Worm (Caenorhabditis elegans): ENCODE data around the gene F13E9.9.

DNA sequence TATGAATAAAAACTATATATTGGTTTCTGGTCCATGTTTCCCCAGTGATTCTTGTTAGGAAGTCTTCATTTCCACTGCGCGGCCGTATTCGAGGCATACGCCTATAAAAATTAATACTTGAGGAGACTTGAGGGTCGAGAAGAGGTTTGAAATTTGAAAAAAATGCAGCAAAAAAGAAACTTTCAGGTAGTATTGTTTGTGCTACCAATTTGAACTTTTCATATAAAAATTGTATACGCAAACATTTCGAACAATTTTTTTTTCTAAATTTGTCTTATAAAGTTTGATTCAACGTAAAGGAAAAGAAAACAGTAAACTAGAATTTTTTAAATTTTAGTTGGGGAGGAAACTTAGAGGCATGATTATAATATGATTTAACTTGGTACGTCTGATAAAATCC, 47.2 kb downstream of the F13E9.9 start, which contains the start of gene T11G6.4:
- TF ChIP-seq rec-8 (tag; optimal IDR thresholded peaks at IDR 0.05): no peak
- TF ChIP-seq egl-44 (GFP tag; IDR thresholded peaks at IDR 0.05): no peak
- no peak for TF ChIP-seq F37B4.10 (GFP tag; IDR thresholded peaks at IDR 0.05)
- TF ChIP-seq ama-1 (optimal IDR thresholded peaks at IDR 0.05): no peak
- no peak for TF ChIP-seq ama-1 (GFP tag; optimal IDR thresholded peaks at IDR 0.05)
- TF ChIP-seq unc-62 (GFP tag; optimal IDR thresholded peaks at IDR 0.05): no peak
